Worm (Caenorhabditis elegans): ENCODE results near the gene nhr-248.

Gene nhr-248

DNA sequence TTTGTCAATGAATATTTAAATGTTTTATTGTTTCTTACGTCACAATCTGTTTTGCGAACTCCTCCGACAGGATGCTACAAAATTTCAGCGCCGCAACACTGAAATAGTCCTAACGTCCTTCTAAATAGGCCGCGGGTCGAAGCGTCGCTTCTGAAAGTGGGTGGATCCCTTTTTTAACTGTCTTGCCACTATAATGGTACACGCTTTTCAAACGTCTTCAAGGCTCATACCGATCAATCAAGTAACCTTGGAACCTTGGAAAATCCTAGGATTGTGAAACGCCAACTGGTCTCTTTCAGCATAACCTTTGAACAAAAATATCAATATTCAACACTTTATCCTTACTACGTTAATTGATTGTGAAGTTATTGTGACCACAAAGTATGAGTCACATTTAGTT, 37.8 kb downstream of the nhr-248 start:
- no peak for TF ChIP-seq odd-2 (tag; optimal IDR thresholded peaks at IDR 0.05)
- no peak for TF ChIP-seq madf-2 (tag; optimal IDR thresholded peaks at IDR 0.05)
- TF ChIP-seq ceh-30 (tag; optimal IDR thresholded peaks at IDR 0.05): no peak
- TF ChIP-seq nhr-11 (tag; optimal IDR thresholded peaks at IDR 0.05): no peak
- no peak for TF ChIP-seq ceh-19 (GFP tag; optimal IDR thresholded peaks at IDR 0.05)
- TF ChIP-seq ref-2 (tag; optimal IDR thresholded peaks at IDR 0.05): no peak
- no peak for TF ChIP-seq fax-1 (tag; optimal IDR thresholded peaks at IDR 0.05)
- no peak for TF ChIP-seq syd-9 (tag; optimal IDR thresholded peaks at IDR 0.05)
- TF ChIP-seq C08G9.2 (tag; optimal IDR thresholded peaks at IDR 0.05): no peak
- no peak for TF ChIP-seq eyg-1 (tag; optimal IDR thresholded peaks at IDR 0.05)
- no peak for TF ChIP-seq hlh-8 (tag; optimal IDR thresholded peaks at IDR 0.05)
- no peak for TF ChIP-seq lim-6 (tag; optimal IDR thresholded peaks at IDR 0.05)
- no peak for TF ChIP-seq pha-2 (tag; optimal IDR thresholded peaks at IDR 0.05)
- no peak for TF ChIP-seq ets-4 (tag; optimal IDR thresholded peaks at IDR 0.05)
- TF ChIP-seq ceh-22 (tag; optimal IDR thresholded peaks at IDR 0.05): no peak
- no peak for TF ChIP-seq pat-9 (tag; optimal IDR thresholded peaks at IDR 0.05)
- no peak for TF ChIP-seq C38D4.7 (GFP tag; optimal IDR thresholded peaks at IDR 0.05)
- TF ChIP-seq fkh-6 (tag; optimal IDR thresholded peaks at IDR 0.05): no peak

- TF ChIP-seq ceh-24 (tag; optimal IDR thresholded peaks at IDR 0.05) (no peak), lim-6 (tag; optimal IDR thresholded peaks at IDR 0.05) (no peak), dve-1 (tag; optimal IDR thresholded peaks at IDR 0.05) (no peak), hlh-13 (GFP tag; optimal IDR thresholded peaks at IDR 0.05) (no peak), elt-4 (tag; optimal IDR thresholded peaks at IDR 0.05) (no peak), rnt-1 (tag; optimal IDR thresholded peaks at IDR 0.05) (no peak), ceh-14 (tag; optimal IDR thresholded peaks at IDR 0.05) (no peak), madf-2 (tag; optimal IDR thresholded peaks at IDR 0.05) (no peak), C38D4.7 (GFP tag; optimal IDR thresholded peaks at IDR 0.05) (no peak), ahr-1 (tag; optimal IDR thresholded peaks at IDR 0.05) (no peak), C08G9.2 (tag; optimal IDR thresholded peaks at IDR 0.05) (no peak), K02D7.2 (tag; optimal IDR thresholded peaks at IDR 0.05) (no peak)
Measured at ce11 chrV:17064676-17065075, 39.8 kb downstream of the nhr-248 start, which contains the start of gene srh-255. Gene srh-255, plus strand, starts transcription at chrV:17064976.

- TF ChIP-seq nfya-1 (tag; optimal IDR thresholded peaks at IDR 0.05) (no peak), unc-3 (GFP tag; conservative IDR thresholded peaks at IDR 0.05) (no peak), unc-3 (tag; optimal IDR thresholded peaks at IDR 0.05) (no peak), lim-6 (tag; optimal IDR thresholded peaks at IDR 0.05) (no peak), eyg-1 (tag; optimal IDR thresholded peaks at IDR 0.05) (no peak), C08G9.2 (tag; optimal IDR thresholded peaks at IDR 0.05) (no peak), fax-1 (tag; optimal IDR thresholded peaks at IDR 0.05) (no peak)
Measured at ce11 chrV:17061585-17061984, 42.8 kb downstream of the nhr-248 start, which contains the start of gene F28B1.9. Gene F28B1.9, plus strand, starts transcription at chrV:17061885.

DNA sequence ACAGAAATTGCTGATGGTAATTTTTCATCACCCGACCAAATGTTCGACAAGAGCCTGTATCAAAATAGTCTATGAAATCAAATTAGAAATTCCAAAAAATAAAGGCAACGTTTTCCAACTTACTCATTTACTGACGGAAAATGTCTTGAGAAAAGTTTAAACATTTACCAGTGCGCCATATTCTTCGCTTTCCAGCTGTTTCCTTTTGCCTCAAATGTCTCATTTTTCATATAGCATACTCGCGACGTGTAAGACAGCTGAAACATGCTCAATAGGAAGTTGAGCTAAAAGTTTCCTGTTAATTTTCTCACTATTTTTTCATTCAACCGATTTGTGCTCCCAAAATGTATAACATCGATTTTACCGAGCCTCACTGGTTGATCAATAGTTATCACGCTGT, 44.4 kb downstream of the nhr-248 start, which contains the start of gene sri-66:
TSS of gene sri-66 (plus strand) at position 301 of the 400 bp plus-strand sequence.
- no peak for TF ChIP-seq dve-1 (tag; optimal IDR thresholded peaks at IDR 0.05)
- no peak for TF ChIP-seq pax-1 (tag; optimal IDR thresholded peaks at IDR 0.05)
- no peak for TF ChIP-seq unc-42 (tag; optimal IDR thresholded peaks at IDR 0.05)
- no peak for TF ChIP-seq lin-11 (tag; optimal IDR thresholded peaks at IDR 0.05)
- no peak for TF ChIP-seq fax-1 (tag; optimal IDR thresholded peaks at IDR 0.05)
- no peak for TF ChIP-seq sdc-2 (tag; optimal IDR thresholded peaks at IDR 0.05)
- no peak for TF ChIP-seq zip-5 (tag; optimal IDR thresholded peaks at IDR 0.05)
- no peak for TF ChIP-seq nfya-1 (tag; optimal IDR thresholded peaks at IDR 0.05)
- TF ChIP-seq ahr-1 (tag; optimal IDR thresholded peaks at IDR 0.05): no peak
- no peak for TF ChIP-seq ceh-9 (tag; optimal IDR thresholded peaks at IDR 0.05)
- TF ChIP-seq ceh-2 (tag; optimal IDR thresholded peaks at IDR 0.05): no peak
- TF ChIP-seq C08G9.2 (tag; optimal IDR thresholded peaks at IDR 0.05): no peak
- no peak for TF ChIP-seq K09A11.1 (tag; optimal IDR thresholded peaks at IDR 0.05; ENCODE audit: insufficient read depth)
- TF ChIP-seq F13H6.1 (tag; optimal IDR thresholded peaks at IDR 0.05): no peak
- no peak for TF ChIP-seq fkh-10 (GFP tag; optimal IDR thresholded peaks at IDR 0.05)
- TF ChIP-seq sox-4 (tag; optimal IDR thresholded peaks at IDR 0.05): no peak
- TF ChIP-seq sox-2 (GFP tag; IDR thresholded peaks at IDR 0.05): no peak
- no peak for TF ChIP-seq C38D4.7 (GFP tag; optimal IDR thresholded peaks at IDR 0.05)
- no peak for TF ChIP-seq ztf-16 (tag; optimal IDR thresholded peaks at IDR 0.05)

Measured in whole organism, late embryonic.